Worm (Caenorhabditis elegans): Measurements from ENCODE around the gene R05G6.1.

R05G6.1 gene

DNA sequence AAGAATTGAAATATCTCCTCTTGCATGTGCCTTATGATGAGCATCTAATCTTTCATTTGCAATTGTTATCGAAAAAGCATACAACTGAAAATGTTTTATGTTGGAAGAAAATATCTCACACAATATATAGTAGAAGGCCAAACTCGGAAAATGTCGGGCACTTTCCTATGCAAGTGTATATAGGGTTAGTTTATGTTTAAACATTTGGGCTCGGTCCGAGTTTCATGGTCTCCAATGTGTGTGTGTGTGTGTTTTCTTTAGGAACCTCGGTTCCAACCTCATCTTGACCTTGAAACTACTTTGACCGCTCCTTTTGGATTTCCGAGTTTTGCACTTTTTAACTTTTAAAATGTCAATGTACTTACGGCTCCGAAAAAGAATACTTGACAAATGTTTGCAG, 33.2 kb upstream of the R05G6.1 start:
- TF ChIP-seq B0261.1 (tag; optimal IDR thresholded peaks at IDR 0.05) (peak; percentile 51), egl-18 (GFP tag; IDR thresholded peaks at IDR 0.05) (no peak), lir-1 (GFP tag; conservative IDR thresholded peaks at IDR 0.05) (no peak), atf-7 (tag; optimal IDR thresholded peaks at IDR 0.05) (no peak), snpc-3.4 (tag; optimal IDR thresholded peaks at IDR 0.05) (peak; percentile 67), K12H6.12 (tag; optimal IDR thresholded peaks at IDR 0.05) (no peak), T07F8.4 (tag; optimal IDR thresholded peaks at IDR 0.05) (no peak), B0019.2 (GFP tag; conservative IDR thresholded peaks at IDR 0.05) (no peak), hlh-26 (GFP tag; conservative IDR thresholded peaks at IDR 0.05) (no peak), lin-26 (GFP tag; IDR thresholded peaks at IDR 0.05) (peak; percentile 91), bed-2 (GFP tag; IDR thresholded peaks at IDR 0.05) (no peak), ceh-27 (GFP tag; optimal IDR thresholded peaks at IDR 0.05) (no peak), ztf-18 (tag; optimal IDR thresholded peaks at IDR 0.05) (peak; percentile 17), die-1 (tag; optimal IDR thresholded peaks at IDR 0.05) (peak; percentile 68), rcor-1 (GFP tag; IDR thresholded peaks at IDR 0.05) (no peak; the same call in 1 of the 2 replicates), rpc-1 (optimal IDR thresholded peaks at IDR 0.05) (peak; percentile 62), rpc-1 (tag; optimal IDR thresholded peaks at IDR 0.05) (peak; percentile 82), tbp1 (GFP tag; optimal IDR thresholded peaks at IDR 0.05) (peak; percentile 83), madf-10 (tag; optimal IDR thresholded peaks at IDR 0.05) (no peak), snpc-1.3 (tag; optimal IDR thresholded peaks at IDR 0.05; ENCODE audit: insufficient read depth) (no peak), mxl-1 (tag; optimal IDR thresholded peaks at IDR 0.05) (peak; percentile 14), F49E8.2 (tag; optimal IDR thresholded peaks at IDR 0.05; ENCODE audit: insufficient read depth) (no peak), Y79H2A.3 (GFP tag; conservative IDR thresholded peaks at IDR 0.05) (no peak), B0336.3 (GFP tag; IDR thresholded peaks at IDR 0.05) (no peak), unc-62 (GFP tag; optimal IDR thresholded peaks at IDR 0.05) (no peak), attf-5 (GFP tag; optimal IDR thresholded peaks at IDR 0.05) (peak; percentile 20), snpc-4 (GFP tag; optimal IDR thresholded peaks at IDR 0.05) (peak; percentile 73), snpc-4 (tag; optimal IDR thresholded peaks at IDR 0.05) (peak in 3 of 4 experiments; percentile 90 to 96 (median 93)), T26A5.8 (tag; optimal IDR thresholded peaks at IDR 0.05) (no peak), nhr-90 (tag; optimal IDR thresholded peaks at IDR 0.05) (peak; percentile 47), C17E4.6 (GFP tag; IDR thresholded peaks at IDR 0.05) (no peak), C06A6.2 (GFP tag; conservative IDR thresholded peaks at IDR 0.05) (no peak), hmg-1.2 (GFP tag; IDR thresholded peaks at IDR 0.05) (peak; percentile 81), F57C9.4 (tag; optimal IDR thresholded peaks at IDR 0.05) (no peak), ztf-26 (tag; optimal IDR thresholded peaks at IDR 0.05) (no peak), lsy-27 (tag; optimal IDR thresholded peaks at IDR 0.05; ENCODE audit: borderline replicate concordance, insufficient read depth) (no peak), akir-1 (GFP tag; optimal IDR thresholded peaks at IDR 0.05) (no peak), let-607 (tag; optimal IDR thresholded peaks at IDR 0.05) (no peak), mes-4 (tag; optimal IDR thresholded peaks at IDR 0.05) (peak; percentile 10), sptf-2 (GFP tag; optimal IDR thresholded peaks at IDR 0.05) (no peak), nfya-2 (GFP tag; IDR thresholded peaks at IDR 0.05) (no peak), ceh-58 (GFP tag; IDR thresholded peaks at IDR 0.05) (no peak), let-526 (GFP tag; IDR thresholded peaks at IDR 0.05) (no peak), ZK185.1 (tag; optimal IDR thresholded peaks at IDR 0.05; ENCODE audit: poor library complexity, severe bottlenecking) (peak; percentile 7), lin-35 (GFP tag; optimal IDR thresholded peaks at IDR 0.05) (no peak), snpc-1.1 (tag; optimal IDR thresholded peaks at IDR 0.05; ENCODE audit: insufficient read depth) (peak; percentile 91), Y53F4B.3 (GFP tag; IDR thresholded peaks at IDR 0.05) (no peak), dpff-1 (tag; optimal IDR thresholded peaks at IDR 0.05) (no peak), fkh-3 (tag; optimal IDR thresholded peaks at IDR 0.05) (no peak)
